Fruit fly (Drosophila melanogaster) whole organism, larva: ENCODE measurements around the gene CG11379.

Source experiments
- noc ChIP-seq: fragments of 200-800 bp; sonication (Bioruptor generic); optimal IDR thresholded peaks from 3 replicates; lab custom pipeline; 2019; ENCODE audit warnings: missing biosample characterization, mild to moderate bottlenecking, missing genetic modification characterization, moderate library complexity

The CG11379 gene

DNA sequence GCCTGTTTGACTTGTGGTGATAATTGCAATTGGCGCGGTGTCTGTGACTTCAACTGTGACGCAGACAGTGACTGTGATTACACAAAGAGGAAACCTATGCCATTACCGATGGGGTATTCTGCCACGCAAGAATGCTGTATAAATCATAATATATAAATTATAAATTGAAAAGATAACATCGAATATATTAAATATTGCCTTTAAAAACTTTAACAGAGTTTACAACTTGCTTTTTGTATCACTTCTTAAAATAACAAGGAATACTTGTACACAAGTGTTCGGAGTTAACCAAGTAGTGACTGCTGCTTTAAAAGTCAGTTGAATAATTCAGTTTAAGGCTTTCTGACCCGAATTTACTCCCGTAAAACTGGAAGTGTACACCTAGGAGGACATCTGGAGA is at the start of gene CG11379:
TSS of gene CG11379 (plus strand) at position 301 of the 400 bp plus-strand sequence.
- no peak for TF ChIP-seq noc (tag; lab: Kevin White, UChicago)

DNA sequence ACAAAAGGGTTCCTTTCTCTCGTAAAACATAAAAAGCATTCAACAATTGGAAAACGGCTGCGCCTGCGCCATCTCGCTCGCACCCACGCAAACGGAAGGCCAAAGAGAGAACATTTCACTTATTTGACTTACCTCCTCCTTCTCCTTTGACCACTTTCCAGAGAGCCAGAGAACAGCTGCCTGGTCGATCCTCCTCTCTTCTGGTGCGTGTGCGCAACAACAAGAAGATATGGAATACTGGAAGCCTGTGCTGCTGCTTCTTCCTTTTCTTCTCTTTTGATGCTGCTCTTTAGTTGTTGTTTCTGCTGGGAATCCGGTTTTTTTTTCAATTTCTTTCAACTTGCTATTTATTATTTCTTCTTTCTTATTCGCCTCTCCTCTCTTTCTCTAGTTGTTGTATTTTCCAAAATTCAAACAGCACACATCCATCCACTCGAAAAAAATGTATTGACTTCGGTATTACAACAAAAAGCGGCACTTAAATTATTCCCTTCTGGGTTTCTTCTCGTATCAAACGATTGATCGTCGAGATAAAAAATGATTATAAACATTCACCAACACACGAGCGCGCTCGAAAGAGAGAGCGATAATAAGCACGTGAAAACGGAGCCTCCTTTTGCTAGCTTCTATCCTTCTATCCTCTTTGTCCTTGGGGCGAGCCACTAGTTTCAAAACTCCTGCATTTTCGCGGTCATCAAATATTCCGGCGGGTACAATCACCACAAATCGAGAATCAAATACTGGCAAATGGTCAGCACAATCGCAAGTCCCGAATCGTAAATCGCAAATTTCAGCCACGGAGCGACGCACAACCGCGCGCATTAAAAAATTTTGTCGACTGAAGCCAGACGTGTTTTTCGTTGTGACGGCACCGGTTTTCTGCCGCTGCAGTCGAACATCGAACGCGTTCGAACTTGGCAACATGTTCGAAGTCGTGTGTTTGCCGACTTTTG is 45.6 kb upstream of the CG11379 start, which contains the start of gene CG3655:
TSS of gene CG3655 (minus strand) at position 844 of the 953 bp plus-strand sequence.
- TF ChIP-seq noc (tag; lab: Kevin White, UChicago) = no peak

DNA sequence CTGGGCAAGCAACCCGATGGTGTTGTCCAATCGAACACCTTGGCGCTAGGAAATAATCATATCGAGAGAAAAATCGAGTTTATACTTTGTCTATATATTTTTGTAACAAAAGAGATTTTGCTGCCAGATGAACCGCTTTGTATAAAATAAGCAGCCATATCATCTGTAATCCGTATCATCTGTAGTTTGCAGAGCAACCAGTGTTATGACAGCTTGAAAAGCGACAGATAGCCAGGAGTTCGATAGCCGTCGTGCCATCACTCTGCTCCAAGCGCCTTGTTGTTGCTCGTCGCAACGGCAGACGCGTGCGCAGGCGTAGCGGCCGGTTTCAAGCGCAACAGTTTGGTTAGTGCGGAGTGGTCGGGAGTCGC is 45.0 kb upstream of the CG11379 start:
- TF ChIP-seq noc (tag; lab: Kevin White, UChicago) = no peak

DNA sequence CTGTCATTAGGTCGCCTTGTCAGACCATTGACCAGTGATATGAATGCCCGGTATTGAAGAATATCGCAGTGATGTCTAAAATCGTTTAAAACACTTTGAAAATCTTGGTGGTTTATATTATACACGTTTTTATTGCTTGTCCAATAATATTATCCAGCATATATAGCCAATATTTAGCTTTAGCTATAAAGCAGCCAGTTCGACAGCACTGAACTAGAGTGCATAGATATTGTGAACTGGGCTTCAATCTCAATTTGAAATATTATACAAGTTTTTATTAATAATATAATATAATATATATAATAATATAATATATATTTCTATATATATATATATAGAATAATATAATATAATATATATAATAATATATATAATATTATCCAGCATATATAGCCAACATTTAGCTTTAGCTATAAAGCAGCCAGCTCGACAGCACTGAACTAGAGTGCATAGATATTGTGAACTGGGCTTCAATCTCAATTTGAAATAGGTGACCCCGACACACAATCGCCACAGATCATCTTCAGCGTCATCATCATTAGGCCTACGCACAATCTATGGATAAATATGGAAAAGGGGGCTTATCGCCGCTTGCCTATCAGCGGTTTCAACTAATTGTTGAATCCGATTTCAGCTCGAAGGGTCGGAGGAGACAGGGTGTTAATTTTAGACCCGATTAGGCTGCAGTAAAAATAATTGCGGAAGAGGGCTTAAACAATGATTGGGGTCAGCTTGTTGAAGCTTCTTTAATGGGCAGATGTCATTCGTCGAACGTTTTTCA is 37.2 kb upstream of the CG11379 start:
- no peak for TF ChIP-seq noc (tag; lab: Kevin White, UChicago)

DNA sequence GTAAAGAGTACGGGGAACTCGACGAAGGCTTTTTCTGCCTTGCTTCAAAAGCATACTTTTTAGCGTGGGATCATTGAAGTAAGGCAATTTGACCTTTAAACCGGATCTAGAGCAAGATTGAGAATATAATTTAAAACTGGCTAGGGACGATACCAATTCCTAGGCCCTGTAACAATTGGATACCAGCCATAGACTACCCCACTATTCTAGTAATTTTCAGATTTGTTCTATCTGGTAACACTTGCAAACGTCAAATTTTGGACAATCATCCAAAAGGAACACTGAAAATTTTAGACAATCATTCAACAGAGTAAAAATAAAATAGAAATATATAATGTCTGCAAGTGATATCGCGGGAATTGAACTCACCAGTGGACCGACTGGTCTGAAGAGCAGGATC is 34.6 kb upstream of the CG11379 start, which contains the start of gene CG14628:
TSS of gene CG14628 (plus strand) at position 301 of the 400 bp plus-strand sequence.
- no peak for TF ChIP-seq noc (tag; lab: Kevin White, UChicago)

DNA sequence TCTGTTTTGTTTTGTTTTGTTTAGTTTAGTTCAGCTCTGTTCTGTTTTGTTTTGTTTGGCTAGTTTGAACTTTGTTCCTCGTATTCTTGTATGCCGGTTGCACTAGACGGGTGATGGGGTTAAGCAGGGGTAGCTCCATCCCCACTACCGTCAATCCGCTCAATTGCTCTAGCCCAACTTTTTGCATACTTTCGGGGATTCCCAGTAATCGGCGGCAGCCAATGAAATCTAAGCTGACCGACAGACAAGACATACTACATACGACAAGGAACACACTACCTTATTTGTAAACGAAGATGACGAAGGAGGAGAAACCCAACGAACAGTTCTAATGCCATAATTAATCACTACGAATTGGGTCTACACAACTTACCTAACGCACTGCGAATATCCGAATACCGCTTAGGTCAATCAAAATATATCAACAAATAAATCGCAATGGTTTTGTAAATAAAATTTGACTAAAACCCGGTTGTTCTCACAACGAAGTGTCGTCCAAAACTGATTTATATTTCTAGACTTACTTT is 18.0 kb upstream of the CG11379 start, which contains the start of gene eIF4E7:
TSS of gene eIF4E7 (minus strand) at position 477 of the 527 bp plus-strand sequence.
- no peak for TF ChIP-seq noc (tag; lab: Kevin White, UChicago)

DNA sequence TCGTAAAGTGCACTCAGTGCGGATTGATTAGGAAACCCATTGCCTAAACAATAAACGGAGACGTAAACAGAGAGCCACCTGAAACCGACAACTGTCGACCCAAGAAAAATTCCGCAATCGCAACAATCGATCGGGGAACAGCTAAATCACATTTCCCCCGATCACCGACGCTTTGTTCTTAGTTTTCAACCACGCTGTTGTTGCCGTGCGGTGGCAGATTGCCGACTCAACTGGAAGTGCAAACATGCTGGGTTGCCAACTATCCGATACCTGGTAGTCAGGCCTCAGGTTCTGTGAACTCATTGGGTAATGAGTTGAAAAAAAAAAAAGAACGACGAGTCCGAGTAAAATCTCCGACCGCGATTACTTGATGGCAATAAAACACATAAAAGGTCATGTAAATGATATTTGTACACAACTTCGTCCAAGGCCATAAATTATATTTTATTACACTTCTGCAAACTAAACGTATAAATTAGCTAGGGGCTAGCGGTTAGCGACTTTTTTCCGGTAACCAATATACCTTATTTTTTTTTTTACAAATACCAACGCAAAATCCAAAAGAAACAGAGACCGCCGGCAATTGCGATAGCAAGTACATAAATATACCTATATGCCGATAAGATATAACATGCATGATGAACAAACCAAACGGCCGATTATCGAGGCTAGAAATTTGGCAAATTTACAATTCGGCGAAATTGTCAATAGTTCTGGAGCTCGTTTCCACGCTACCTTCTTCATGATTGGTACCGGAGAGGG is 9.7 kb upstream of the CG11379 start, which contains the start of gene CG11378:
TSS of gene CG11378 (plus strand) at position 712 of the 762 bp plus-strand sequence.
- peak; percentile 61 for TF ChIP-seq noc (tag; lab: Kevin White, UChicago)

DNA sequence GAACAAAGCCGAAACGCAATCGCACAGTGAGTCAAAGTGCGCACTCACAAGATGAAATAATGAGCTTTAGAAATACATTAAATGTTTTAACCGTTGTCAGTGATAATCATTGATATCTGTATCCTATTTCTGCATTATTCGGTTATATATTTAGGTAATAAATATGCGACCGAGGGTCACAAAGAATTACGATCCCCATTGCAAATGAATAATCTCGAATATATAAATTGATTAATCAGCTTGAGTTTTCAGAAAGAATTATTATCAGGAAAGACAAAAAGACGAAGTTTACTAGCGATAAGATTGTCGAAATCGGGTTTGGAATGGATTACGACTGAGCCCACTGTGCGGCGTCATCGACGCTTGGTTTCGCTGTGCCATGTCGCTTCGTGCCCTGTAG is 8.9 kb upstream of the CG11379 start:
- TF ChIP-seq noc (tag; lab: Kevin White, UChicago) = peak; percentile 81

DNA sequence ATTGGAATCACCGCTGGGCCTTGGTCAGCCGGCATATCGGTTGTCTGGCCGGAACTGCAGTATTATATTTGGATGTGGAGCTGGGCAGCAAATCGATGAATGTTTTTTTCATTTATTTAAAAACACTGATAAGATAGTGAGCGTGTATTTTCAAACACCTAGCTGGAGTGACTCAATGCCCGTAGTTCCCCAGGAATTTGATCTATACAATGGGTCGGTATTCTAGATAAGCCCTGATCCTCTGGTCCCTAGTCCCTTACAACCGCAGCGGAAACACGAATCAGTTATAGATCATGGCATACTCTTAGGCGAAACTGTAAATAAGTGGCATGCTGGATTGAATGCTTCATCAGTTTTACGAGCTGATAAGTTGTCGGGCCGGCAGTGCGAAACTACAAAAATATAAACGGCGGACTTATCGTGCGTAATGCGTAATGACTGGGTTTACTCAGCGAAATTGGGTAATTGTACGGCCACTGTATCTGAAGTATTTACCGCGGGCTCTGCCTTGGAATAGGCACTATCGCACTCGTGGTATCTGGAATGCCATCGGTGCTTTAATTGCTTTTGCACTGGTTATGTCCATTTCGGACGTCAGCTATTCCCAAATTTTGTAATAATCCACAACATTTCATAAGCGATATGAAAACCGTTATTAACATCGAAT is 7.1 kb upstream of the CG11379 start:
- no peak for TF ChIP-seq noc (tag; lab: Kevin White, UChicago)

DNA sequence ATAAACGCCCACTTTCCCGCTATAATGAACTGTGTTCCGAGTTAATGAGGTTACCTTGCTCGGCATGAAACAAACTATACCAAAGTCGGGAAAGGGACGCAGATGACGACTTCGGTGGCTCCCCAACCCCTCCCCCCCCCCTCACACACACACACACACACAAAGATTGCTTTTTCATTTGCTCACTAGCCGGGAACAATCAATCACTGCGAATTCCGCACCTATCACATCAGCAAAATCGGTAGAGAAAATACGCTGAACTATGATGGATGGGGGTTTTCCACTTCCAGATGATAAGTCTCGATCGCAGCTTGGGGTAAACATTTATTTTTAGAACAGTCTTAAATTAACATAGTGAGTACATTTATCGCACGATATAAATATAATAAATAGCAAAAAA is 6.4 kb upstream of the CG11379 start:
- TF ChIP-seq noc (tag; lab: Kevin White, UChicago) = no peak

DNA sequence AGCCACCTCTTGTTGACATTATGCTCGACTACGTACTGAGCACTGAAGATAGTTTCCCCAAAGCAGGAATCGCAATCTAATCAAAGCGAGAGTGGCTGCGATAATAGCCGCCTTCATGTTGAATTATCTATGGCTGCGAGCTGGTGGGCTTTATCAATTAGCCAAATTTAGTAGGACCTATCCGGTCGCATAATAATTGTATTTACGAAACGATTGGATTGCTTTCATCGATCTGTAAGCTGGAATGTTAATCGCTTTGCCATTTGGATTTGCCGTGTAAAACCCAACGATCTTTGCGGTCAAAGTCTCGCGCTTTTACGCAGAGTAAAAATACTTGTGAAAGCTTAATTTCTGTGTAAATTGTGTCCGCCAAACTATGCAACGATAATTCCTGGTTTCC is 4.0 kb upstream of the CG11379 start, which contains the start of gene CG11384:
TSS of gene CG11384 (minus strand) at position 43 of the 400 bp plus-strand sequence.
- no peak for TF ChIP-seq noc (tag; lab: Kevin White, UChicago)

DNA sequence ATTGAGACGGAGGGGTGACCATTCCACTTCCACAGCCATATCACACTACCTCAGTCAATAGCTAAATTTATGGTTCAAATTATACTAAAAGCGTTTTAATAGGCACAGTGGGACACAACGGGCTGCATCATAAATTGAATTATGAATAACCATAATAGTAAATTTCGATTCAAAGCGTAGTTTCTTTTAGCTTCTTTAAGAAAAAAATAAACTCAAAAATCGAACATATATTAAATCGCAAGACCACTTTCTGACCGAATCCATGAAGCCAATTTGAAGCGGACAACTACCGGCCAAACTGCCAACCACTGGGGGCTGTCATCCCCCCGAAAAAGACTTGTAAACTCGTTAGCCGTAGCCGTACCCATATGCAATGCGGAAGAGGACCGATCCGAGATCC is 900 bp downstream of the CG11379 start:
- TF ChIP-seq noc (tag; lab: Kevin White, UChicago) = no peak

DNA sequence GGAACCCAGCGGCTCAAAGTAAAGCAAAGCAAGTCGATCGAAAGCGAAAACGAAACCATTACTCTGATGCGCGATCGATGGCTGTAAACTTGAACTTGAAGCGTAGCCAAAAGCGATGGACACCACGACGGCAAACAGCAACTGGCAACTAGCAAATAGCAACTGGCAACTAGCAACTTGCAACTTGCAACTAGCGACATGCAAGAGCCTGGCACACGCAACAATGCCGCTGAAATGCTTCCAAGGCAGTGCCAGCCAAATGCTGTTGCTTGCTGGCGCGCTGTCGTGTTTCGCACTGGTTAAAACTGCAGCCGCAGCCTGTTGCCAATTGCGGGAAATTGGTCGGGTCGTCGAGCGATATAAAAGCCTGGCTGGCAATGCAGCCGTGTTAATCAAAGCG is 1.4 kb downstream of the CG11379 start, which contains the start of gene CG14627:
TSS of gene CG14627 (plus strand) at position 301 of the 400 bp plus-strand sequence.
- TF ChIP-seq noc (tag; lab: Kevin White, UChicago) = no peak

DNA sequence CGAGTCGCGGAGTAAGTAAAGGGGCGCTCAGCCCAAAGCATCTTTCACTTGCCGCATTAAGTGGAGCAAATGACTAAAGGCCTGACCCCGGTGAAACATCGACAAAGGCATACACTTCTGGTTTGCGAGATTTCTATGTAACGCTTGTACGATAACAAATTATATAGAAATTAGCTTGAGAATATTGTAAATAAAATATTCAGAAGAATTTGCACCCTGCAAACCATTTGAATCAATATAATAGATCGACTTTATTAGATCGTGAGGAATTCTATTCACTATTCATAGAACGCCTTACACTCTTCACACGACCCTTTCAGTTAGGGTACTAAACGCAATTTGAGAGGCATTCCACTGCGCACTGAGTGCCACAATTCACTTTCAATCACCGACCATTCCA is 3.8 kb downstream of the CG11379 start:
- no peak for TF ChIP-seq noc (tag; lab: Kevin White, UChicago)
